Worm (Caenorhabditis elegans) whole organism, midembryonic: Measurements from ENCODE around the gene gex-5.
"Not testable (repeated sequence)": the region's sequence is repeated elsewhere in the genome, so short reads cannot be mapped to it uniquely, and the experiment has no call there.

Source experiments
- flt-1 ChIP-seq: fragments of 200-800 bp; sonication (Bioruptor generic); IDR thresholded peaks from 2 replicates; pipeline ENCODE4 v1.3.6; 2022; ENCODE audit warnings: missing genetic modification characterization, missing compliant biosample characterization
- klf-2 ChIP-seq: fragments of 200-800 bp; sonication (Bioruptor generic); conservative IDR thresholded peaks from 2 replicates; pipeline ENCODE4 v1.3.6; 2022; ENCODE audit warnings: missing genetic modification reagents, missing genetic modification characterization, missing compliant biosample characterization
- tab-1 ChIP-seq: fragments of 200-800 bp; sonication (Bioruptor generic); IDR thresholded peaks from 2 replicates; pipeline ENCODE4 v1.3.6; 2022; ENCODE audit warnings: missing genetic modification characterization, missing compliant biosample characterization
- ztf-23 ChIP-seq: fragments of 200-800 bp; sonication (Bioruptor generic); IDR thresholded peaks from 2 replicates; pipeline ENCODE4 v1.3.6; 2022; ENCODE audit warnings: missing genetic modification reagents, missing genetic modification characterization, missing compliant biosample characterization
- ztf-29 ChIP-seq: fragments of 200-800 bp; sonication (Bioruptor generic); IDR thresholded peaks from 2 replicates; pipeline ENCODE4 v1.3.6; 2022; ENCODE audit warnings: missing genetic modification reagents, missing genetic modification characterization, missing compliant biosample characterization

DNA sequence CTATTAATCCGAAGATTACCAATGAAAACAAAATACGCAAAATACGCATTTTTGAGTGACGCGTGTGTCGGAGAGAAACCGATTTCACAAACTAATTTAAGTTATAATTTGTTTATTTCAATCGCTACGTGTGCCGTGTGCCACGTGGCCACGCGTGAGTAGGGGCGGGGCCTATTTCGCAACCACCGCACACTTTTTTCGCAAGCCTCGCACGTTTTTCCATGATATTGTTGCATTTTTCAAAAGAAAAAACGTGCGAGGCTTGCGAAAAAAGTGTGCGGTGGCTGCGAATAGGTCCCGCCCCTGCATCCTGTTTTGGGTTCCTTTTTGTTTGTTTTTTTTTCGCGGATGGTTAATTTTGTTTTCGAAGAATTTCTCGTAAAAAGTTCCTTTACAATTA lies 3.3 kb upstream of the gex-5 start, which contains the start of gene enu-3.2:
- TF ChIP-seq tab-1 (GFP tag; lab: Robert Waterston, UW); klf-2; ztf-29; ztf-23; flt-1: not testable (repeated sequence)
